Worm (Caenorhabditis elegans): ENCODE results near the gene T07D3.2.
A peak's percentile ranks its signal among the peaks of the same experiment; 100 is the strongest.
"Not testable (repeated sequence)": the region's sequence is repeated elsewhere in the genome, so short reads cannot be mapped to it uniquely, and the experiment has no call there.

The T07D3.2 gene

ce11 chrII:922778-923177, 21.0 kb downstream of the T07D3.2 start:
- TF ChIP-seq snpc-1.2 (GFP tag; IDR thresholded peaks at IDR 0.05) (no peak), skn-1 (tag; optimal IDR thresholded peaks at IDR 0.05) (no peak), tra-1 (GFP tag; IDR thresholded peaks at IDR 0.05) (no peak), hmg-1.1 (GFP tag; IDR thresholded peaks at IDR 0.05) (no peak), ceh-82 (tag; optimal IDR thresholded peaks at IDR 0.05) (no peak), F44E2.7 (GFP tag; IDR thresholded peaks at IDR 0.05) (no peak), mdl-1 (tag; optimal IDR thresholded peaks at IDR 0.05) (no peak), unc-62 (GFP tag; optimal IDR thresholded peaks at IDR 0.05 in 1 of 2) (peak in 1 of 2 experiments; percentile 56), unc-62 (tag; optimal IDR thresholded peaks at IDR 0.05) (no peak), dmd-6 (GFP tag; IDR thresholded peaks at IDR 0.05) (peak; percentile 69), pqm-1 (tag; optimal IDR thresholded peaks at IDR 0.05) (peak; percentile 83)

DNA sequence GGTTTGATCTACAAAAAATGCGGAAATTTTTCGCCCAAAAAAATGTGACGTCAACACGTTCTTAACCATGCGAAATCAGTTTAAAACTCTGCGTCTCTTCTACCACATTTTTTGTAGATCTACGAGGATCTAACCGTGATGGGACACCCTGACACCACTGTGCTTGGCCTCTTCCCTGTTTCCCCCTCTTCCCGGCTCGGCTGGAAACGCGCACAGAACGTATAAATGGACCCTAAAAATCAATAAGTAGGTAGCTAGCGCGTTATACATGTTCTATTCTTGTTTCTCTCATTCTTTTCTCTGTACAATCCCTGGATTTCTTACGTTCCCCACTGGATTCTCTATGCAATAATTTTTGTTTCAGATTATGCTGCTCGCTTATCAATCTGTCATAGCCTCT, 21.8 kb downstream of the T07D3.2 start, which contains the start of gene fbxc-28:
fbxc-28 (plus strand) TSS at position 301 of the 400 bp plus-strand sequence.
- TF ChIP-seq spr-3 (GFP tag; optimal IDR thresholded peaks at IDR 0.05): no peak
- TF ChIP-seq madf-9 (GFP tag; conservative IDR thresholded peaks at IDR 0.05): no peak
- TF ChIP-seq duxl-1 (tag; optimal IDR thresholded peaks at IDR 0.05; ENCODE audit: poor library complexity): no peak
- TF ChIP-seq nhr-10 (tag; optimal IDR thresholded peaks at IDR 0.05): no peak
- no peak for TF ChIP-seq Y48G9A.11 (GFP tag; IDR thresholded peaks at IDR 0.05)
- TF ChIP-seq F44E2.7 (GFP tag; IDR thresholded peaks at IDR 0.05): no peak
- no peak for TF ChIP-seq egl-27 (tag; optimal IDR thresholded peaks at IDR 0.05)
- TF ChIP-seq dve-1 (tag; optimal IDR thresholded peaks at IDR 0.05; ENCODE audit: insufficient read depth): no peak
- no peak for TF ChIP-seq F37D6.2 (tag; optimal IDR thresholded peaks at IDR 0.05)
- no peak for TF ChIP-seq lin-13 (GFP tag; optimal IDR thresholded peaks at IDR 0.05)
- no peak for TF ChIP-seq lin-38 (GFP tag; IDR thresholded peaks at IDR 0.05)
- TF ChIP-seq pha-4 (GFP tag; IDR thresholded peaks at IDR 0.05): no peak
- TF ChIP-seq pha-4 (tag; optimal IDR thresholded peaks at IDR 0.05): no peak
- no peak for TF ChIP-seq ztf-11 (tag; optimal IDR thresholded peaks at IDR 0.05)
- TF ChIP-seq cey-2 (tag; optimal IDR thresholded peaks at IDR 0.05; ENCODE audit: borderline replicate concordance, insufficient read depth): no peak
- no peak for TF ChIP-seq skn-1 (tag; optimal IDR thresholded peaks at IDR 0.05)

DNA sequence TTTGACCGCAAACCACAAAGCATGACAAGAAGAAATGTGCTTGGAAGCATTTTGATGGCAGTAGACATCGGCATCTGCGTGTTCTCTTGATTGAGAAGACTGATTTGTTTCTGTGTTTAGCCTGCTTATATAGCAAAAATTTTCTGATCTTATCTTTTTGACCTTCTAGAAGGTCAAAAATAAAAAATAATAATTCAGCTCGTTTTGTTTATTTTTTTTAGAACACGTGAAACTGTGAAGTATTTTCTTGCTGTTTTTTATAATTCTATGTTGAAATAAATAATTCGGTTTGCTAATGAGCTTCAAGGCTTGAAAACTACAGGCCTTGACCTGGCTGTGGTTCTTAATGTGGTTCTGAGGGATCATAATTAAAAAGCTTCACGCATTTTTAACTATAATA, 25.6 kb downstream of the T07D3.2 start, which contains the start of gene R07C3.13:
R07C3.13 (minus strand) TSS at position 101 of the 400 bp plus-strand sequence.
- TF ChIP-seq nhr-76 (tag; optimal IDR thresholded peaks at IDR 0.05) (no peak), ceh-32 (tag; optimal IDR thresholded peaks at IDR 0.05; ENCODE audit: poor library complexity) (no peak), dmd-6 (GFP tag; IDR thresholded peaks at IDR 0.05) (no peak), gei-8 (GFP tag; optimal IDR thresholded peaks at IDR 0.05) (no peak)

ce11 chrII:930871-931270, 29.1 kb downstream of the T07D3.2 start, which contains the start of gene fbxc-34:
Gene fbxc-34, plus strand, starts transcription at chrII:931171.
- not testable (repeated sequence) for TF ChIP-seq daf-19 (GFP tag; conservative IDR thresholded peaks at IDR 0.05); nhr-111 (GFP tag; optimal IDR thresholded peaks at IDR 0.05); dmd-6 (GFP tag; IDR thresholded peaks at IDR 0.05)

ce11 chrII:932718-933117, 31.0 kb downstream of the T07D3.2 start, which contains the start of gene acs-15:
Gene acs-15, plus strand, starts transcription at chrII:933018.
- no peak for TF ChIP-seq nhr-11 (tag; optimal IDR thresholded peaks at IDR 0.05)
- TF ChIP-seq pqm-1 (tag; optimal IDR thresholded peaks at IDR 0.05): no peak
- no peak for TF ChIP-seq lim-7 (GFP tag; IDR thresholded peaks at IDR 0.05)
- no peak for TF ChIP-seq ama-1 (optimal IDR thresholded peaks at IDR 0.05)
- no peak for TF ChIP-seq lin-1 (GFP tag; IDR thresholded peaks at IDR 0.05)
- TF ChIP-seq lin-39 (tag; optimal IDR thresholded peaks at IDR 0.05): no peak
- no peak for TF ChIP-seq vab-7 (GFP tag; IDR thresholded peaks at IDR 0.05)
- no peak for TF ChIP-seq F10B5.3 (tag; optimal IDR thresholded peaks at IDR 0.05)
- TF ChIP-seq nhr-77 (tag; optimal IDR thresholded peaks at IDR 0.05): no peak

Measured in whole organism, L4 larva.